Worm (Caenorhabditis elegans): Measurements from ENCODE around the gene tra-1.

The tra-1 gene

ce11 chrIII:11157099-11157498 lies 37.9 kb downstream of the tra-1 start, which contains the start of gene Y47D3A.31:
Y47D3A.31 (minus strand) TSS chrIII:11157199.
- TF ChIP-seq sptf-1 (tag; optimal IDR thresholded peaks at IDR 0.05) (no peak), ces-1 (GFP tag; optimal IDR thresholded peaks at IDR 0.05) (no peak), ztf-11 (tag; optimal IDR thresholded peaks at IDR 0.05) (no peak), unc-62 (GFP tag; optimal IDR thresholded peaks at IDR 0.05) (no peak)

ce11 chrIII:11154527-11154926 lies 40.5 kb downstream of the tra-1 start, which contains the start of gene cku-70:
cku-70 (plus strand) TSS chrIII:11154827.
- TF ChIP-seq lin-13 (tag; optimal IDR thresholded peaks at IDR 0.05) (no peak), ceh-43 (GFP tag; optimal IDR thresholded peaks at IDR 0.05) (no peak), lsy-2 (tag; optimal IDR thresholded peaks at IDR 0.05) (no peak), unc-120 (tag; optimal IDR thresholded peaks at IDR 0.05; ENCODE audit: poor library complexity, severe bottlenecking) (no peak), ceh-39 (tag; optimal IDR thresholded peaks at IDR 0.05) (no peak), ces-1 (GFP tag; optimal IDR thresholded peaks at IDR 0.05) (no peak), mls-2 (tag; optimal IDR thresholded peaks at IDR 0.05) (no peak), elt-3 (tag; optimal IDR thresholded peaks at IDR 0.05) (no peak), nhr-28 (tag; optimal IDR thresholded peaks at IDR 0.05) (no peak), hlh-1 (tag; optimal IDR thresholded peaks at IDR 0.05) (no peak), nhr-76 (tag; optimal IDR thresholded peaks at IDR 0.05) (no peak)

- TF ChIP-seq flh-1 (GFP tag; optimal IDR thresholded peaks at IDR 0.05) (no peak), cnd-1 (tag; optimal IDR thresholded peaks at IDR 0.05) (no peak), pha-4 (tag; optimal IDR thresholded peaks at IDR 0.05) (no peak), blmp-1 (tag; optimal IDR thresholded peaks at IDR 0.05) (no peak), elt-1 (tag; optimal IDR thresholded peaks at IDR 0.05; ENCODE audit: borderline replicate concordance, insufficient read depth) (no peak), unc-62 (GFP tag; optimal IDR thresholded peaks at IDR 0.05) (no peak), mab-5 (tag; optimal IDR thresholded peaks at IDR 0.05) (no peak), ham-2 (GFP tag; optimal IDR thresholded peaks at IDR 0.05) (no peak)
These were observed 45.6 kb downstream of the tra-1 start for ce11 chrIII:11149254-11149876.

- no peak for TF ChIP-seq nhr-12 (tag; optimal IDR thresholded peaks at IDR 0.05)
- TF ChIP-seq lsy-2 (tag; optimal IDR thresholded peaks at IDR 0.05) = no peak
- no peak for TF ChIP-seq ceh-83 (GFP tag; optimal IDR thresholded peaks at IDR 0.05)
- TF ChIP-seq ceh-43 (GFP tag; optimal IDR thresholded peaks at IDR 0.05) = no peak
- no peak for TF ChIP-seq nhr-2 (tag; optimal IDR thresholded peaks at IDR 0.05)
- TF ChIP-seq cnd-1 (tag; optimal IDR thresholded peaks at IDR 0.05) = no peak
- no peak for TF ChIP-seq flh-1 (GFP tag; optimal IDR thresholded peaks at IDR 0.05)
- TF ChIP-seq unc-39 (tag; optimal IDR thresholded peaks at IDR 0.05) = no peak
- no peak for TF ChIP-seq blmp-1 (tag; optimal IDR thresholded peaks at IDR 0.05)
- no peak for TF ChIP-seq bed-3 (GFP tag; optimal IDR thresholded peaks at IDR 0.05)
- no peak for TF ChIP-seq ztf-11 (tag; optimal IDR thresholded peaks at IDR 0.05)
- TF ChIP-seq M03D4.4 (tag; optimal IDR thresholded peaks at IDR 0.05) = no peak
- no peak for TF ChIP-seq mab-5 (tag; optimal IDR thresholded peaks at IDR 0.05)
- no peak for TF ChIP-seq lin-32 (GFP tag; optimal IDR thresholded peaks at IDR 0.05)
- TF ChIP-seq elt-1 (tag; optimal IDR thresholded peaks at IDR 0.05; ENCODE audit: borderline replicate concordance, insufficient read depth) = no peak
- no peak for TF ChIP-seq nhr-76 (tag; optimal IDR thresholded peaks at IDR 0.05)
- TF ChIP-seq nhr-28 (tag; optimal IDR thresholded peaks at IDR 0.05) = no peak
These were observed 52.1 kb downstream of the tra-1 start for ce11 chrIII:11142908-11143307.

ce11 chrIII:11141791-11142490 lies 53.1 kb downstream of the tra-1 start, which contains the start of the genes Y47D3A.1 and pola-1:
Y47D3A.1 (minus strand) TSS chrIII:11141841.
pola-1 (plus strand) TSS chrIII:11142448.
- TF ChIP-seq drap-1 (GFP tag; optimal IDR thresholded peaks at IDR 0.05) (peak; percentile 10), ham-2 (GFP tag; optimal IDR thresholded peaks at IDR 0.05) (no peak), M03D4.4 (tag; optimal IDR thresholded peaks at IDR 0.05) (peak; percentile 42), lin-13 (tag; optimal IDR thresholded peaks at IDR 0.05) (peak; percentile 84), pha-4 (tag; optimal IDR thresholded peaks at IDR 0.05) (peak; percentile 15), tbx-8 (GFP tag; optimal IDR thresholded peaks at IDR 0.05) (no peak), nhr-2 (tag; optimal IDR thresholded peaks at IDR 0.05) (no peak), cnd-1 (tag; optimal IDR thresholded peaks at IDR 0.05) (peak; percentile 33), lsy-2 (tag; optimal IDR thresholded peaks at IDR 0.05) (peak; percentile 63), nhr-237 (tag; optimal IDR thresholded peaks at IDR 0.05) (peak; percentile 40), ceh-83 (GFP tag; optimal IDR thresholded peaks at IDR 0.05) (peak; percentile 56), zip-8 (tag; optimal IDR thresholded peaks at IDR 0.05) (peak; percentile 44), sptf-1 (tag; optimal IDR thresholded peaks at IDR 0.05) (peak; percentile 76), snpc-4 (tag; optimal IDR thresholded peaks at IDR 0.05) (no peak), nhr-12 (tag; optimal IDR thresholded peaks at IDR 0.05) (no peak), nhr-76 (tag; optimal IDR thresholded peaks at IDR 0.05) (no peak), flh-1 (GFP tag; optimal IDR thresholded peaks at IDR 0.05) (no peak), mls-2 (tag; optimal IDR thresholded peaks at IDR 0.05) (no peak), elt-3 (tag; optimal IDR thresholded peaks at IDR 0.05) (no peak), elt-1 (tag; optimal IDR thresholded peaks at IDR 0.05; ENCODE audit: borderline replicate concordance, insufficient read depth) (no peak), ztf-11 (tag; optimal IDR thresholded peaks at IDR 0.05) (no peak), unc-62 (GFP tag; optimal IDR thresholded peaks at IDR 0.05) (no peak), mab-5 (tag; optimal IDR thresholded peaks at IDR 0.05) (no peak), ceh-43 (GFP tag; optimal IDR thresholded peaks at IDR 0.05) (peak; percentile 21), ces-1 (GFP tag; optimal IDR thresholded peaks at IDR 0.05) (peak; percentile 60), sem-2 (GFP tag; optimal IDR thresholded peaks at IDR 0.05) (no peak), hlh-1 (tag; optimal IDR thresholded peaks at IDR 0.05) (peak; percentile 36), ceh-39 (tag; optimal IDR thresholded peaks at IDR 0.05) (peak; percentile 63), unc-39 (tag; optimal IDR thresholded peaks at IDR 0.05) (no peak), blmp-1 (tag; optimal IDR thresholded peaks at IDR 0.05) (no peak), mep-1 (tag; optimal IDR thresholded peaks at IDR 0.05) (peak; percentile 81), unc-120 (tag; optimal IDR thresholded peaks at IDR 0.05; ENCODE audit: poor library complexity, severe bottlenecking) (peak; percentile 5), nhr-28 (tag; optimal IDR thresholded peaks at IDR 0.05) (no peak)
